Worm (Caenorhabditis elegans): ENCODE results near the gene F18A11.5.

- no peak for TF ChIP-seq zag-1 (tag; optimal IDR thresholded peaks at IDR 0.05)
- no peak for TF ChIP-seq nhr-25 (tag; optimal IDR thresholded peaks at IDR 0.05)
- TF ChIP-seq elt-3 (tag; optimal IDR thresholded peaks at IDR 0.05): no peak
- TF ChIP-seq snpc-4 (tag; optimal IDR thresholded peaks at IDR 0.05): no peak
- no peak for TF ChIP-seq nhr-21 (tag; optimal IDR thresholded peaks at IDR 0.05)
- TF ChIP-seq ztf-11 (tag; optimal IDR thresholded peaks at IDR 0.05): no peak
These were observed 21.9 kb downstream of the F18A11.5 start for ce11 chrII:12992193-12992592.
